Worm (Caenorhabditis elegans) whole organism, L4 larva: ENCODE data around the gene W01D2.1.

Source experiments
- D1046.2 ChIP-seq: fragments of 200-800 bp; sonication (Bioruptor generic); IDR thresholded peaks from 2 replicates; pipeline ENCODE4 v1.3.6; 2022; ENCODE audit warnings: missing genetic modification characterization, missing compliant biosample characterization
- F10B5.3 ChIP-seq: sonication (generic microtip); optimal IDR thresholded peaks from 2 replicates; lab custom pipeline; 2016; ENCODE audit warnings: mild to moderate bottlenecking, missing genetic modification characterization, missing compliant biosample characterization
- Y105C5A.15 ChIP-seq: fragments of 200-800 bp; sonication (Bioruptor generic); IDR thresholded peaks from 2 replicates; pipeline ENCODE4 v1.3.6; 2022; ENCODE audit warnings: missing genetic modification characterization, missing compliant biosample characterization
- ZK337.2 ChIP-seq: fragments of 200-800 bp; sonication (Bioruptor generic); IDR thresholded peaks from 2 replicates; pipeline ENCODE4 v1.3.6; 2022; ENCODE audit warnings: missing genetic modification reagents, missing genetic modification characterization, missing compliant biosample characterization
- aha-1 ChIP-seq: fragments of 150-350 bp; peaks from one replicate; lab custom pipeline; 2014; ENCODE audit warnings: missing biosample characterization, missing genetic modification characterization
- ama-1 ChIP-seq: fragments of 150-350 bp; optimal IDR thresholded peaks from 2 replicates; lab custom pipeline; 2014; ENCODE audit warnings: inconsistent platforms, mixed read lengths
- attf-4 ChIP-seq: sonication (generic microtip); optimal IDR thresholded peaks from 3 replicates; lab custom pipeline; 2017; ENCODE audit warnings: missing biosample characterization, missing genetic modification characterization
- ceh-20 ChIP-seq: fragments of 200-800 bp; sonication (Bioruptor generic); IDR thresholded peaks from 2 replicates; pipeline ENCODE4 v1.3.6; 2022; ENCODE audit warnings: missing genetic modification reagents, missing genetic modification characterization, missing compliant biosample characterization
- ceh-44 ChIP-seq: fragments of 200-800 bp; sonication (Bioruptor generic); IDR thresholded peaks from 2 replicates; pipeline ENCODE4 v1.3.6; 2022; ENCODE audit warnings: missing genetic modification reagents, missing genetic modification characterization, missing compliant biosample characterization
- ceh-62 ChIP-seq: sonication (generic microtip); optimal IDR thresholded peaks from 2 replicates; lab custom pipeline; 2017; ENCODE audit warnings: missing biosample characterization, missing genetic modification characterization
- cey-2 ChIP-seq: sonication (generic microtip); optimal IDR thresholded peaks from 3 replicates; lab custom pipeline; 2017; ENCODE audit warnings: missing genetic modification characterization, mild to moderate bottlenecking, missing compliant biosample characterization, antibody characterized with exemption, borderline replicate concordance; ENCODE audit not compliant: insufficient read depth
- daf-16 ChIP-seq, 3 experiments: sonication (generic microtip); optimal IDR thresholded peaks; 2 replicates each; lab custom pipeline; 2016 to 2017; ENCODE audit warnings: missing genetic modification characterization in 3 of 3, missing genetic modification reagents in 3 of 3, mild to moderate bottlenecking in 2 of 3, missing compliant biosample characterization in 2 of 3, missing biosample characterization in 1 of 3, moderate library complexity in 1 of 3
- dpl-1 ChIP-seq: fragments of 150-350 bp; optimal IDR thresholded peaks from 2 replicates; lab custom pipeline; 2014; ENCODE audit warnings: missing biosample characterization, missing genetic modification reagents, missing genetic modification characterization
- duxl-1 ChIP-seq: sonication (generic microtip); optimal IDR thresholded peaks from 2 replicates; lab custom pipeline; 2016; ENCODE audit warnings: mild to moderate bottlenecking, missing genetic modification characterization, moderate library complexity, missing compliant biosample characterization; ENCODE audit not compliant: poor library complexity
- egl-27 ChIP-seq: sonication (generic microtip); optimal IDR thresholded peaks from 3 replicates; lab custom pipeline; 2017; ENCODE audit warnings: missing biosample characterization, missing genetic modification reagents, missing genetic modification characterization
- fkh-10 ChIP-seq: fragments of 150-350 bp; optimal IDR thresholded peaks from 2 replicates; lab custom pipeline; 2014; ENCODE audit warnings: missing biosample characterization, missing genetic modification reagents, missing genetic modification characterization
- hlh-30 ChIP-seq: sonication (generic microtip); optimal IDR thresholded peaks from 2 replicates; lab custom pipeline; 2017; ENCODE audit warnings: antibody characterized with exemption, mild to moderate bottlenecking, missing genetic modification characterization, missing compliant biosample characterization; ENCODE audit not compliant: insufficient read depth
- hmg-1.1 ChIP-seq: fragments of 200-800 bp; sonication (Bioruptor generic); IDR thresholded peaks from 2 replicates; pipeline ENCODE4 v1.3.6; 2022; ENCODE audit warnings: missing genetic modification reagents, missing genetic modification characterization, missing compliant biosample characterization
- lim-7 ChIP-seq: fragments of 200-800 bp; sonication (Bioruptor generic); IDR thresholded peaks from 2 replicates; pipeline ENCODE4 v1.3.6; 2022; ENCODE audit warnings: missing genetic modification characterization, missing compliant biosample characterization
- lin-1 ChIP-seq: fragments of 200-800 bp; sonication (Bioruptor generic); IDR thresholded peaks from 2 replicates; pipeline ENCODE4 v1.3.6; 2022; ENCODE audit warnings: missing genetic modification reagents, missing genetic modification characterization, missing compliant biosample characterization
- lin-15B ChIP-seq: fragments of 150-350 bp; sonication (generic microtip); optimal IDR thresholded peaks from 3 replicates; lab custom pipeline; 2014; ENCODE audit warnings: missing biosample characterization, missing genetic modification characterization
- lin-39 ChIP-seq: fragments of 150-350 bp; optimal IDR thresholded peaks from 2 replicates; lab custom pipeline; 2014; ENCODE audit warnings: missing biosample characterization, missing genetic modification reagents, missing genetic modification characterization
- lir-3 ChIP-seq: sonication (generic microtip); optimal IDR thresholded peaks from 2 replicates; lab custom pipeline; 2016; ENCODE audit warnings: mild to moderate bottlenecking, missing genetic modification characterization, missing compliant biosample characterization
- lsy-2 ChIP-seq, 2 experiments: fragments of 150-350 bp in 1 of 2; sonication (generic microtip) in 1 of 2; optimal IDR thresholded peaks; 2 replicates each; lab custom pipeline; 2014 to 2017; ENCODE audit warnings: missing biosample characterization in 2 of 2, missing genetic modification characterization in 2 of 2
- madf-9 ChIP-seq: fragments of 200-800 bp; sonication (Bioruptor generic); conservative IDR thresholded peaks from 2 replicates; pipeline ENCODE4 v1.3.6; 2022; ENCODE audit warnings: missing genetic modification reagents, missing genetic modification characterization, missing compliant biosample characterization
- mdl-1 ChIP-seq, 2 experiments: fragments of 150-350 bp in 1 of 2; sonication (generic microtip) in 1 of 2; optimal IDR thresholded peaks; 2 replicates each; lab custom pipeline; 2014 to 2017; ENCODE audit warnings: missing biosample characterization in 2 of 2, missing genetic modification characterization in 2 of 2
- mep-1 ChIP-seq: fragments of 150-350 bp; sonication (generic microtip); optimal IDR thresholded peaks from 3 replicates; lab custom pipeline; 2014; ENCODE audit warnings: missing biosample characterization, missing genetic modification characterization
- mes-2 ChIP-seq: sonication (generic microtip); optimal IDR thresholded peaks from 2 replicates; lab custom pipeline; 2016; ENCODE audit warnings: missing genotype, mild to moderate bottlenecking, missing genetic modification characterization, missing compliant biosample characterization; ENCODE audit not compliant: poor library complexity, severe bottlenecking
- mxl-2 ChIP-seq: fragments of 200-800 bp; sonication (Bioruptor generic); conservative IDR thresholded peaks from 2 replicates; pipeline ENCODE4 v1.3.6; 2022; ENCODE audit warnings: missing genetic modification reagents, missing genetic modification characterization, missing compliant biosample characterization
- mxl-3 ChIP-seq: fragments of 200-800 bp; sonication (Bioruptor generic); optimal IDR thresholded peaks from 2 replicates; lab custom pipeline; 2018; ENCODE audit warnings: mild to moderate bottlenecking, missing genetic modification characterization, missing compliant biosample characterization
- nhr-11 ChIP-seq: fragments of 150-350 bp; optimal IDR thresholded peaks from 2 replicates; lab custom pipeline; 2014; ENCODE audit warnings: missing biosample characterization, missing genetic modification characterization
- nhr-111 ChIP-seq: fragments of 200-800 bp; sonication (Bioruptor generic); optimal IDR thresholded peaks from 2 replicates; lab custom pipeline; 2018; ENCODE audit warnings: mild to moderate bottlenecking, missing genetic modification characterization, missing compliant biosample characterization
- nhr-28 ChIP-seq: fragments of 150-350 bp; optimal IDR thresholded peaks from 2 replicates; lab custom pipeline; 2014; ENCODE audit warnings: missing biosample characterization, missing genetic modification characterization
- nhr-41 ChIP-seq: fragments of 200-800 bp; sonication (Bioruptor generic); IDR thresholded peaks from 2 replicates; pipeline ENCODE4 v1.3.6; 2022; ENCODE audit warnings: missing genetic modification reagents, missing genetic modification characterization, missing compliant biosample characterization
- nhr-48 ChIP-seq: sonication (generic microtip); optimal IDR thresholded peaks from 2 replicates; lab custom pipeline; 2016; ENCODE audit warnings: mild to moderate bottlenecking, missing genetic modification characterization, missing compliant biosample characterization
- nhr-6 ChIP-seq: fragments of 150-350 bp; optimal IDR thresholded peaks from 2 replicates; lab custom pipeline; 2014; ENCODE audit warnings: missing biosample characterization, missing genetic modification characterization
- nhr-77 ChIP-seq: fragments of 150-350 bp; optimal IDR thresholded peaks from 2 replicates; lab custom pipeline; 2014; ENCODE audit warnings: missing biosample characterization, missing genetic modification characterization
- pha-4 ChIP-seq, 2 experiments: fragments of 150-350 bp in 1 of 2; fragments of 200-800 bp in 1 of 2; sonication (Bioruptor generic) in 1 of 2; IDR thresholded peaks in 1 of 2; optimal IDR thresholded peaks in 1 of 2; 2 replicates each; pipeline versions ENCODE4 v1.3.6 to Lab custom; 2014 to 2022; ENCODE audit warnings: missing genetic modification characterization in 2 of 2, missing genetic modification reagents in 2 of 2, missing biosample characterization in 1 of 2, missing compliant biosample characterization in 1 of 2
- rbr-2 ChIP-seq: sonication (generic microtip); optimal IDR thresholded peaks from 2 replicates; lab custom pipeline; 2016; ENCODE audit warnings: missing genotype, missing genetic modification characterization, missing compliant biosample characterization
- set-16 ChIP-seq: fragments of 200-800 bp; sonication (Bioruptor generic); IDR thresholded peaks from 2 replicates; pipeline ENCODE4 v1.3.6; 2022; ENCODE audit warnings: missing genetic modification reagents, missing genetic modification characterization, missing compliant biosample characterization
- snpc-1.2 ChIP-seq: fragments of 200-800 bp; sonication (Bioruptor generic); IDR thresholded peaks from 2 replicates; pipeline ENCODE4 v1.3.6; 2022; ENCODE audit warnings: missing genetic modification reagents, missing genetic modification characterization, missing compliant biosample characterization
- snpc-4 ChIP-seq: fragments of 150-350 bp; optimal IDR thresholded peaks from 2 replicates; lab custom pipeline; 2014; ENCODE audit warnings: missing biosample characterization, missing genetic modification characterization
- spr-1 ChIP-seq: sonication (generic microtip); optimal IDR thresholded peaks from 2 replicates; lab custom pipeline; 2016; ENCODE audit warnings: mild to moderate bottlenecking, missing genetic modification characterization, missing compliant biosample characterization
- tag-97 ChIP-seq: fragments of 200-800 bp; sonication (Bioruptor generic); IDR thresholded peaks from 2 replicates; pipeline ENCODE4 v1.3.6; 2022; ENCODE audit warnings: missing genetic modification characterization, missing compliant biosample characterization
- unc-130 ChIP-seq: sonication (generic microtip); optimal IDR thresholded peaks from 2 replicates; lab custom pipeline; 2016; ENCODE audit warnings: missing genetic modification reagents, missing genetic modification characterization, missing compliant biosample characterization
- zag-1 ChIP-seq: fragments of 150-350 bp; optimal IDR thresholded peaks from 2 replicates; lab custom pipeline; 2014; ENCODE audit warnings: missing biosample characterization, missing genetic modification characterization
- zfp-3 ChIP-seq: fragments of 200-800 bp; sonication (Bioruptor generic); conservative IDR thresholded peaks from 2 replicates; pipeline ENCODE4 v1.3.6; 2022; ENCODE audit warnings: missing genetic modification reagents, missing genetic modification characterization, missing compliant biosample characterization
- zip-11 ChIP-seq: fragments of 200-800 bp; sonication (Bioruptor generic); IDR thresholded peaks from 2 replicates; pipeline ENCODE4 v1.3.6; 2022; ENCODE audit warnings: missing genetic modification characterization, missing compliant biosample characterization

The W01D2.1 gene

DNA sequence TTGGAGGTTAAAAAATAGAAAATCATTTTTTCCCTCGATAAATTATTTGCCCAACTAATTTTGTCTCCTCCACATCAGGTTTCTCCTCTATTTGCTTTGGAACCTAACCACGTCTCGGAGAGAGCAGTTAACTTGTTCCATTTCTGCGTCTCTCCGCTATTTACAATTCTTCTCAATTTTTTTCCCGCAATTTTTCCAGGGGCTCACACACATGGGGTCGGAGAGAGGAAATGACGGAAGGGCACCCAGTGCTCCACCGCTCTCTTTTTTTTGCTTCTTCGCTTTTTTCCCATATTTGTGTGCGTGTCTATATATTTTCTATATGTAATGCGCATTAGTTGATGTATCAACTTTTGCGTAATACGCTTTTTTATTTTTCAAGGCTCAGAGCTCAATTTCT lies 4.7 kb upstream of the W01D2.1 start:
- TF ChIP-seq mep-1 (tag; lab: Kevin White, UChicago) (peak; percentile 36), nhr-77 (tag; lab: Kevin White, UChicago) (peak; percentile 26), fkh-10 (GFP tag; lab: Kevin White, UChicago) (peak; percentile 29), aha-1 (tag; lab: Kevin White, UChicago) (peak; percentile 27), hmg-1.1 (GFP tag; lab: Robert Waterston, UW) (peak; percentile 33; the same call in 1 of the 2 replicates), mxl-3 (no peak), daf-16 (GFP tag; optimal IDR thresholded peaks at IDR 0.05; lab: Kevin White, UChicago) (no peak), daf-16 (tag; optimal IDR thresholded peaks at IDR 0.05; lab: Kevin White, UChicago) (no peak), tag-97 (GFP tag; lab: Robert Waterston, UW) (no peak), pha-4 (GFP tag; IDR thresholded peaks at IDR 0.05; lab: Robert Waterston, UW) (no peak), pha-4 (tag; optimal IDR thresholded peaks at IDR 0.05; lab: Kevin White, UChicago) (peak; percentile 52), nhr-11 (peak; percentile 3), lsy-2 (tag; optimal IDR thresholded peaks at IDR 0.05; lab: Kevin White, UChicago) (peak in 1 of 2 experiments; percentile 38), hlh-30 (tag; lab: Kevin White, UChicago) (peak; percentile 6), mes-2 (peak; percentile 13), rbr-2 (tag; lab: Kevin White, UChicago) (peak; percentile 28)

DNA sequence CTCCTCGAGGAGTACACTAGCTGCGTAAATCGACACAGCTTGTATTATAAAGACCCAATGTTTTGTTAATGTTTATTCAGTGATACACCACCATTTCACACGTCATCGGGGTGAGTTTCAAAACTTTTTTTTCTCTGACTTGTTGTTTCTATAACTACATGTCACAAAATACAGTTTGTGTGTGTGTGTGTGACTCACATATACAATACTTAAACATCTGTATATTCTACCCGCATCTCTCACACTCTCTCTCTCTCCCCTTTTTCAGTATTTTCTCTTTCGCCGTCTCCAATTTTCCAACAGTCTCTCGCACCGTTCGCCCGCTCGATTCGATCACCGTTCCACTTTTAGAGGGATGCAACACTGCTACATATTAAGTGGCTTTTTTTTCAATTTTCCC lies 3.8 kb upstream of the W01D2.1 start:
- TF ChIP-seq F10B5.3 (tag; lab: Kevin White, UChicago) (no peak), ceh-62 (no peak), lin-1 (GFP tag; lab: Robert Waterston, UW) (no peak), dpl-1 (GFP tag; lab: Kevin White, UChicago) (peak; percentile 4), snpc-1.2 (GFP tag; lab: Robert Waterston, UW) (no peak), lin-39 (tag; lab: Kevin White, UChicago) (no peak), cey-2 (tag; lab: Kevin White, UChicago) (no peak), set-16 (GFP tag; lab: Robert Waterston, UW) (no peak), zip-11 (GFP tag; lab: Robert Waterston, UW) (no peak), ceh-44 (GFP tag; lab: Robert Waterston, UW) (no peak), attf-4 (tag; lab: Kevin White, UChicago) (no peak), daf-16 (GFP tag; optimal IDR thresholded peaks at IDR 0.05; lab: Kevin White, UChicago) (no peak), daf-16 (tag; optimal IDR thresholded peaks at IDR 0.05; lab: Kevin White, UChicago) (peak; percentile 77), madf-9 (GFP tag; lab: Robert Waterston, UW) (no peak), egl-27 (tag; lab: Kevin White, UChicago) (no peak), nhr-111 (GFP tag; lab: Kevin White, UChicago) (no peak), nhr-77 (tag; lab: Kevin White, UChicago) (peak; percentile 80), unc-130 (GFP tag; lab: Kevin White, UChicago) (no peak), ZK337.2 (GFP tag; lab: Robert Waterston, UW) (no peak), lim-7 (no peak), zag-1 (tag; lab: Kevin White, UChicago) (no peak), lir-3 (tag; lab: Kevin White, UChicago) (no peak), ama-1 (no peak), spr-1 (tag; lab: Kevin White, UChicago) (no peak), D1046.2 (no peak), aha-1 (tag; lab: Kevin White, UChicago) (no peak), lin-15B (tag; lab: Kevin White, UChicago) (no peak), fkh-10 (GFP tag; lab: Kevin White, UChicago) (no peak), Y105C5A.15 (no peak), lsy-2 (tag; optimal IDR thresholded peaks at IDR 0.05; lab: Kevin White, UChicago) (peak in 1 of 2 experiments; percentile 3), nhr-28 (tag; lab: Kevin White, UChicago) (peak; percentile 98), nhr-48 (tag; lab: Kevin White, UChicago) (no peak), mxl-2 (GFP tag; lab: Robert Waterston, UW) (no peak), nhr-41 (no peak), duxl-1 (peak; percentile 1), tag-97 (GFP tag; lab: Robert Waterston, UW) (no peak), snpc-4 (tag; lab: Kevin White, UChicago) (no peak), nhr-6 (tag; lab: Kevin White, UChicago) (peak; percentile 64), mep-1 (tag; lab: Kevin White, UChicago) (peak; percentile 37), mdl-1 (tag; optimal IDR thresholded peaks at IDR 0.05; lab: Kevin White, UChicago) (peak in 1 of 2 experiments; percentile 27), zfp-3 (GFP tag; lab: Robert Waterston, UW) (no peak), ceh-20 (GFP tag; lab: Robert Waterston, UW) (no peak), hlh-30 (tag; lab: Kevin White, UChicago) (peak; percentile 28)
